Worm (Caenorhabditis elegans): Measurements from ENCODE around the gene srg-66.
A peak's percentile ranks its signal among the peaks of the same experiment; 100 is the strongest.

srg-66 gene

ce11 chrV:5433020-5433419 lies 49.2 kb downstream of the srg-66 start, which contains the start of gene acl-6 (continued):
- TF ChIP-seq sea-2 (GFP tag; IDR thresholded peaks at IDR 0.05) (no peak), madf-6 (GFP tag; IDR thresholded peaks at IDR 0.05) (no peak), Y53G8AR.9 (GFP tag; conservative IDR thresholded peaks at IDR 0.05) (no peak), cebp-1 (GFP tag; IDR thresholded peaks at IDR 0.05) (no peak), cebp-1 (tag; optimal IDR thresholded peaks at IDR 0.05) (peak; percentile 51), F57C9.4 (tag; optimal IDR thresholded peaks at IDR 0.05) (no peak), ccch-3 (GFP tag; optimal IDR thresholded peaks at IDR 0.05) (no peak), Y79H2A.3 (GFP tag; conservative IDR thresholded peaks at IDR 0.05) (no peak), nhr-120 (GFP tag; IDR thresholded peaks at IDR 0.05) (no peak), rpc-1 (optimal IDR thresholded peaks at IDR 0.05) (no peak), rpc-1 (tag; optimal IDR thresholded peaks at IDR 0.05) (no peak), attf-6 (GFP tag; IDR thresholded peaks at IDR 0.05) (no peak), K11D2.4 (GFP tag; IDR thresholded peaks at IDR 0.05) (no peak; the same call in 1 of the 2 replicates), rcor-1 (GFP tag; IDR thresholded peaks at IDR 0.05) (no peak), athp-1 (tag; optimal IDR thresholded peaks at IDR 0.05) (no peak), ztf-25 (GFP tag; IDR thresholded peaks at IDR 0.05) (no peak), F57A8.1 (GFP tag; optimal IDR thresholded peaks at IDR 0.05) (no peak), gei-17 (GFP tag; optimal IDR thresholded peaks at IDR 0.05) (no peak), F39B2.1 (GFP tag; IDR thresholded peaks at IDR 0.05) (no peak), sdz-38 (tag; optimal IDR thresholded peaks at IDR 0.05) (no peak), unc-62 (GFP tag; optimal IDR thresholded peaks at IDR 0.05) (no peak), snpc-3.4 (tag; optimal IDR thresholded peaks at IDR 0.05) (no peak), ekl-4 (GFP tag; IDR thresholded peaks at IDR 0.05) (no peak), hlh-26 (GFP tag; conservative IDR thresholded peaks at IDR 0.05) (no peak), ceh-91 (GFP tag; IDR thresholded peaks at IDR 0.05) (no peak), let-526 (GFP tag; IDR thresholded peaks at IDR 0.05) (no peak), dpff-1 (tag; optimal IDR thresholded peaks at IDR 0.05) (no peak), repo-1 (tag; optimal IDR thresholded peaks at IDR 0.05) (no peak), hlh-12 (tag; optimal IDR thresholded peaks at IDR 0.05) (no peak), F23B12.7 (tag; optimal IDR thresholded peaks at IDR 0.05; ENCODE audit: insufficient read depth) (peak; percentile 60), tlf-1 (GFP tag; optimal IDR thresholded peaks at IDR 0.05) (no peak), egrh-3 (GFP tag; IDR thresholded peaks at IDR 0.05) (no peak), D2030.7 (GFP tag; IDR thresholded peaks at IDR 0.05) (no peak), nfya-2 (GFP tag; IDR thresholded peaks at IDR 0.05) (no peak), lir-1 (GFP tag; conservative IDR thresholded peaks at IDR 0.05) (no peak)

DNA sequence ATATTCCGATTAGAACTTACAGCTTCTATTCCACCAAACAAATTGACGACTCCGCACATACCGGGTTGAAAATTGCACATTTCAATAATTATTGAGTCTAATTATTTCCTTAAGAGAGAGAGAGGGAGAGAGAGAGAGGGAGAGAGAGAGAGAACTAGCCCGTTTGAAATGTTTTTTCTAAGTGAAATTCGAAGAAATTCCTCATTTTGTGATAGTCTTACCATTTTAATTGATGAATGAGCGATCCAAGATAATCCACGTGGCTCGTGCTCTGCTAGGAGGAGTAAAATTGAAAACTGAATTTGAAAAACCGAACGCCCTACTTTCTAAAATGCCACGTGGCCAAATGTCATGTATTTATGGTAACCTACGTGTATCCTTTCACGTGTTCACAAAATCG lies 49.7 kb downstream of the srg-66 start, which contains the start of gene F08F3.8:
Gene F08F3.8, minus strand, starts transcription at position 101 of the 400 bp plus-strand sequence.
- TF ChIP-seq ZK185.1 (tag; optimal IDR thresholded peaks at IDR 0.05; ENCODE audit: poor library complexity, severe bottlenecking) = no peak

Data from whole organism, young adult.